Worm (Caenorhabditis elegans) whole organism, L3 larva: Measurements from ENCODE around the gene K08C7.4.

Experiments
- aly-2 ChIP-seq: fragments of 150-350 bp; optimal IDR thresholded peaks from 2 replicates; lab custom pipeline; 2014; ENCODE audit warnings: missing biosample characterization, missing genetic modification characterization
- ama-1 ChIP-seq: fragments of 150-350 bp; optimal IDR thresholded peaks from 2 replicates; lab custom pipeline; 2018
- ceh-82 ChIP-seq: fragments of 150-350 bp; optimal IDR thresholded peaks from 2 replicates; lab custom pipeline; 2014; ENCODE audit warnings: missing biosample characterization, missing genetic modification characterization
- daf-12 ChIP-seq: fragments of 150-350 bp; optimal IDR thresholded peaks from 2 replicates; lab custom pipeline; 2014; ENCODE audit warnings: missing biosample characterization, missing genetic modification reagents, missing genetic modification characterization
- elt-2 ChIP-seq: sonication (generic microtip); optimal IDR thresholded peaks from 2 replicates; lab custom pipeline; 2016; ENCODE audit warnings: missing genetic modification reagents, mild to moderate bottlenecking, missing genetic modification characterization, missing compliant biosample characterization
- fos-1 ChIP-seq: fragments of 150-350 bp; optimal IDR thresholded peaks from 2 replicates; lab custom pipeline; 2014; ENCODE audit warnings: missing biosample characterization, missing genetic modification characterization
- nhr-11 ChIP-seq: fragments of 150-350 bp; optimal IDR thresholded peaks from 2 replicates; lab custom pipeline; 2014; ENCODE audit warnings: missing biosample characterization, missing genetic modification characterization
- nhr-23 ChIP-seq: fragments of 150-350 bp; optimal IDR thresholded peaks from 2 replicates; lab custom pipeline; 2014; ENCODE audit warnings: missing biosample characterization, missing genetic modification reagents, missing genetic modification characterization
- nhr-67 ChIP-seq: fragments of 150-350 bp; optimal IDR thresholded peaks from 2 replicates; lab custom pipeline; 2014; ENCODE audit warnings: missing biosample characterization, missing genetic modification characterization
- nhr-77 ChIP-seq: fragments of 150-350 bp; optimal IDR thresholded peaks from 2 replicates; lab custom pipeline; 2014; ENCODE audit warnings: missing biosample characterization, missing genetic modification characterization
- pqm-1 ChIP-seq: fragments of 150-350 bp; optimal IDR thresholded peaks from 2 replicates; lab custom pipeline; 2017; ENCODE audit warnings: missing biosample characterization, missing genetic modification characterization, inconsistent platforms
- sea-2 ChIP-seq: fragments of 150-350 bp; sonication (generic microtip); optimal IDR thresholded peaks from 4 replicates; lab custom pipeline; 2014; ENCODE audit warnings: missing biosample characterization, missing genetic modification reagents, missing genetic modification characterization
- skn-1 ChIP-seq: fragments of 150-350 bp; optimal IDR thresholded peaks from 2 replicates; lab custom pipeline; 2014; ENCODE audit warnings: missing biosample characterization, missing genetic modification characterization
- snpc-4 ChIP-seq: fragments of 150-350 bp; optimal IDR thresholded peaks from 2 replicates; lab custom pipeline; 2014; ENCODE audit warnings: missing biosample characterization, missing genetic modification characterization
- tbx-2 ChIP-seq: sonication (generic microtip); optimal IDR thresholded peaks from 2 replicates; lab custom pipeline; 2016; ENCODE audit warnings: mild to moderate bottlenecking, missing genetic modification characterization, missing compliant biosample characterization
- zag-1 ChIP-seq: fragments of 150-350 bp; optimal IDR thresholded peaks from 2 replicates; lab custom pipeline; 2014; ENCODE audit warnings: missing biosample characterization, missing genetic modification characterization
- ztf-4 ChIP-seq: fragments of 150-350 bp; optimal IDR thresholded peaks from 2 replicates; lab custom pipeline; 2014; ENCODE audit warnings: missing biosample characterization, missing genetic modification characterization

K08C7.4 gene

ce11 chrIV:10638977-10639376, 41.3 kb downstream of the K08C7.4 start, which contains the start of gene F56C4.2:
Gene F56C4.2 (plus strand): TSS chrIV:10639277.
- no peak for TF ChIP-seq nhr-67
- TF ChIP-seq tbx-2 (tag; lab: Kevin White, UChicago): no peak
- TF ChIP-seq fos-1: no peak
- no peak for TF ChIP-seq nhr-11
- TF ChIP-seq zag-1 (tag; lab: Kevin White, UChicago): no peak
- TF ChIP-seq skn-1: no peak
- TF ChIP-seq daf-12: no peak
- TF ChIP-seq aly-2 (tag; lab: Kevin White, UChicago): no peak

ce11 chrIV:10636649-10637048, 43.6 kb downstream of the K08C7.4 start, which contains the start of gene F56C4.1:
Gene F56C4.1 (plus strand): TSS chrIV:10636949.
- no peak for TF ChIP-seq nhr-77 (tag; lab: Kevin White, UChicago)
- no peak for TF ChIP-seq ceh-82 (tag; lab: Kevin White, UChicago)
- no peak for TF ChIP-seq nhr-23 (tag; lab: Kevin White, UChicago)
- no peak for TF ChIP-seq ama-1 (lab: Kevin White, UChicago)

- TF ChIP-seq sea-2 (GFP tag; lab: Kevin White, UChicago): no peak
- peak; percentile 10 for TF ChIP-seq pqm-1 (tag; lab: Kevin White, UChicago)
- no peak for TF ChIP-seq snpc-4
- TF ChIP-seq elt-2: peak; percentile 84
- TF ChIP-seq ztf-4 (tag; lab: Kevin White, UChicago): no peak
- TF ChIP-seq, all 47 proteins: peak for 2
These were observed 49.2 kb downstream of the K08C7.4 start, which contains the start of gene F56C4.4 for ce11 chrIV:10630953-10631554. Gene F56C4.4 (minus strand): TSS chrIV:10631267.
